Worm (Caenorhabditis elegans) whole organism, midembryonic: ENCODE measurements around the gene mltn-5.
A peak's percentile ranks its signal among the peaks of the same experiment; 100 is the strongest.

ENCODE experiments used
- T22C8.4 ChIP-seq: fragments of 200-800 bp; sonication (Bioruptor generic); IDR thresholded peaks from 2 replicates; pipeline ENCODE4 v1.3.6; 2022; ENCODE audit warnings: missing genetic modification characterization, missing compliant biosample characterization
- cog-1 ChIP-seq: sonication (generic microtip); optimal IDR thresholded peaks from 2 replicates; lab custom pipeline; 2016; ENCODE audit warnings: missing genetic modification characterization, missing compliant biosample characterization
- flt-1 ChIP-seq: fragments of 200-800 bp; sonication (Bioruptor generic); IDR thresholded peaks from 2 replicates; pipeline ENCODE4 v1.3.6; 2022; ENCODE audit warnings: missing genetic modification characterization, missing compliant biosample characterization
- klf-2 ChIP-seq: fragments of 200-800 bp; sonication (Bioruptor generic); conservative IDR thresholded peaks from 2 replicates; pipeline ENCODE4 v1.3.6; 2022; ENCODE audit warnings: missing genetic modification reagents, missing genetic modification characterization, missing compliant biosample characterization
- med-1 ChIP-seq: sonication (generic microtip); optimal IDR thresholded peaks from 2 replicates; lab custom pipeline; 2017; ENCODE audit warnings: missing genetic modification characterization, mild to moderate bottlenecking, missing compliant biosample characterization, antibody characterized with exemption, missing genetic modification reagents; ENCODE audit not compliant: insufficient read depth
- ref-1 ChIP-seq: fragments of 200-800 bp; sonication (Bioruptor generic); conservative IDR thresholded peaks from 2 replicates; pipeline ENCODE4 v1.3.6; 2022; ENCODE audit warnings: missing genetic modification reagents, missing genetic modification characterization, missing compliant biosample characterization
- tab-1 ChIP-seq: fragments of 200-800 bp; sonication (Bioruptor generic); IDR thresholded peaks from 2 replicates; pipeline ENCODE4 v1.3.6; 2022; ENCODE audit warnings: missing genetic modification characterization, missing compliant biosample characterization
- ztf-23 ChIP-seq: fragments of 200-800 bp; sonication (Bioruptor generic); IDR thresholded peaks from 2 replicates; pipeline ENCODE4 v1.3.6; 2022; ENCODE audit warnings: missing genetic modification reagents, missing genetic modification characterization, missing compliant biosample characterization
- ztf-29 ChIP-seq: fragments of 200-800 bp; sonication (Bioruptor generic); IDR thresholded peaks from 2 replicates; pipeline ENCODE4 v1.3.6; 2022; ENCODE audit warnings: missing genetic modification reagents, missing genetic modification characterization, missing compliant biosample characterization

The mltn-5 gene

ce11 chrII:13903482-13903881 lies 21.5 kb upstream of the mltn-5 start:
- TF ChIP-seq tab-1 (no peak), klf-2 (GFP tag; lab: Robert Waterston, UW) (no peak), flt-1 (no peak), ztf-29 (GFP tag; lab: Robert Waterston, UW) (no peak), ztf-23 (GFP tag; lab: Robert Waterston, UW) (no peak), med-1 (GFP tag; lab: Kevin White, UChicago) (no peak)

- peak; percentile 61; the same call in 1 of the 2 replicates for TF ChIP-seq tab-1
Measured at ce11 chrII:13905556-13905955, 19.5 kb upstream of the mltn-5 start.

DNA sequence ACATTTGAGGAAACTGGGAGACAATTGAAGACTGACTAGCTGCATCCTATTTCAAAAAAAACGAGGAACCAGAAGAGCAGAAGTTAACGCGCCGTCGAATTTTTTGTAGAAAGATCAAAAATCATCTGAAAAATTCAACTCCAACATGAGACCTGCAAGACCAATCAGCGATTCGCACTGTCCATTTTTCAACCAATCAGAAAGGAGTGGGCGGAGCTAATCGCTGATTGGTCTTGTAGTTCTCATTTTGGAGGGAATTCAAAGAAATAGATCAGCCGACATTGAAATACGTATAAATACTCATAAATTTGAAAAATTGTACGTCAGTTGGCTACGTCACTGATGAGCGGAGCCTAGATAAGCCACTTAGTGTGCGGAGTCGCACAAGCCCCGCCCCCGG lies 17.4 kb upstream of the mltn-5 start:
- no peak for TF ChIP-seq ref-1 (GFP tag; lab: Robert Waterston, UW)
- TF ChIP-seq ztf-23 (GFP tag; lab: Robert Waterston, UW): no peak
- no peak for TF ChIP-seq flt-1
- TF ChIP-seq ztf-29 (GFP tag; lab: Robert Waterston, UW): no peak
- TF ChIP-seq cog-1 (tag; lab: Kevin White, UChicago): no peak
- TF ChIP-seq med-1 (GFP tag; lab: Kevin White, UChicago): no peak
- TF ChIP-seq klf-2 (GFP tag; lab: Robert Waterston, UW): no peak
- no peak for TF ChIP-seq T22C8.4
- TF ChIP-seq tab-1: no peak

- TF ChIP-seq T22C8.4 (peak; percentile 80), med-1 (GFP tag; lab: Kevin White, UChicago) (no peak), flt-1 (0 out of 2 replicates have a peak, but pooled peaks have one; percentile 27), cog-1 (tag; lab: Kevin White, UChicago) (peak; percentile 37)
Measured at ce11 chrII:13908592-13908991, 16.4 kb upstream of the mltn-5 start, which contains the start of gene citk-1. Gene citk-1, plus strand, starts transcription at chrII:13908914.

DNA sequence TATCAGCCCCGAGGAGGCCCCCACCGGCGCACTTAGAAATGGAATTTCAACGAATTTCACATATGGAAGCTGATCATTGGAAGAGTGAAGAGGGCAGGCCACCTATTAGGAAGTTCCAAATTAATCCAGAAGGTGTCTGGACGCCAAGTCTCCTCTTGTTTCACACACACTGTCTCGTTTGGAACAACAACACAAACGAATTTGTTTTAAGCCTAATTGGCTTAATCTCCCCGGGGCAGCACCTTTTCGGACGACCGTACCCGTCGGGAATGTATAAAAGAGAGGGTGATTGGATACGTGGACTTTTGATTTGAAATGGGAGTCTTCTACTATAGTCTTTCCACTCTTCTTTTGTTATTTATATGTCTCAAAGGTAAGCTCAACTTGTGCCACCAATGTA lies 9.0 kb upstream of the mltn-5 start, which contains the start of gene mltn-3:
mltn-3 (plus strand) TSS at position 301 of the 400 bp plus-strand sequence.
- no peak for TF ChIP-seq ref-1 (GFP tag; lab: Robert Waterston, UW)
- no peak for TF ChIP-seq ztf-23 (GFP tag; lab: Robert Waterston, UW)
- no peak for TF ChIP-seq cog-1 (tag; lab: Kevin White, UChicago)
- TF ChIP-seq med-1 (GFP tag; lab: Kevin White, UChicago): no peak
- no peak for TF ChIP-seq ztf-29 (GFP tag; lab: Robert Waterston, UW)
- no peak for TF ChIP-seq klf-2 (GFP tag; lab: Robert Waterston, UW)
- no peak for TF ChIP-seq T22C8.4
- no peak for TF ChIP-seq tab-1
- no peak for TF ChIP-seq flt-1

DNA sequence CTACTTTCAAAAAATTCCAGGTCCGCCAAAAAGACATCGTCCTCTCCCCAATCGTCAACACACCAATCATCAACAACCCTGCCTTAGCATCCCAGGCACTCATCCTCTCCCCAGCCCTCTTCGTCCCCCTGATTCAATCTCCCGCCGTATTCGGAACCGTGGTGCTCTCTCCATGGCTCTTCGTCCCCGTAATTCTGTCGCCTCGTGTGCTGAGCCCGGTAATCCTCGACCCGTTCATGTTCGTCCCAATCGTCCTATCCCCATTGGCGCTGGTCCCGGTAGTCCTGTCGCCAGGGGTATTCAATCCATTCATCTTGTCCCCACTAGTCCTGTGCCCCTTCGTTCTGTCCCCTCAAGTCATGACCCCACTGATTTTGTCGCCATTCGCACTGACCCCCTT lies 5.9 kb upstream of the mltn-5 start:
- 0 out of 2 replicates have a peak, but pooled peaks have one; percentile 6 for TF ChIP-seq ztf-23 (GFP tag; lab: Robert Waterston, UW)
- TF ChIP-seq cog-1 (tag; lab: Kevin White, UChicago): no peak

DNA sequence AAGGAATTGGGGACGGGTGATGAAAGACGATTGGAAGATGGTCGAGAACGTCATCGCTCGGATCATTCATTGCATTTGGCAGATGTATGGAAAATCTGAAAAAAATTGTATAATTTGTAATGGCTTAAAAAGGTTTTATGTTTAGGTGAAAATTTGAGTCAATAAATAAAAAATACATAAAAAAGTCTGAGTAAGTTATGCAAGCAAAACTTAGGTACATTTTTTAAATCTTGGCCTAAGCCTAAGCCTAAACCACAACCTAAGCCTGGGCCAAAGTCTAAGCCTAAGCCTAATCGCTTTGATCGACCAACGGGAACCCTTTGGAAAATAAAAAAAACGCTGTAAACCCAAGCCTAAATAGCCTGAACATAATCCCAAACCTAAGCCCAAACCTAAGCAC lies 6.9 kb downstream of the mltn-5 start, which contains the start of gene hot-3:
hot-3 (minus strand) TSS at position 101 of the 400 bp plus-strand sequence.
- TF ChIP-seq ref-1 (GFP tag; lab: Robert Waterston, UW): no peak

- TF ChIP-seq ztf-29 (GFP tag; lab: Robert Waterston, UW) (no peak), T22C8.4 (no peak), cog-1 (tag; lab: Kevin White, UChicago) (no peak)
Measured at ce11 chrII:13933534-13933933, 8.5 kb downstream of the mltn-5 start.

DNA sequence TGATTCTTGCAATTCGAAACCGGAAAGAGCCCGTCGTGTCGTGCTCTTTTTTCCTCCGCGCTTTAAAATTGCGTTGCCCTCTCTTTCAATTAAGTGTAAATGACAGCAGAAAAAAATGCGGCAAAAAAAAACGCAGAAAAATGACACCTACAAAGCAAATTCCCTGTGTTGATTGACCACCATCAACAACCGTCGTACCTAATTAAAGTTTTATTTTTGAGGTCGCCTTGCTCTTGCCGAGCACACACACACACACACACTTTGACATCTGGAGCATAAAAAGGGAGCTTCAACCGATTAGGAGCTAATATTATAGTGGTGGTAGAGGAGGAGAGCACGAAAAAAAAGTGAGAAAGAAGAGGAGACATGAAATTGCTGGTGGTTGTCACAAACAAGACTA lies 10.9 kb downstream of the mltn-5 start:
- TF ChIP-seq ztf-23 (GFP tag; lab: Robert Waterston, UW) (no peak), flt-1 (no peak), T22C8.4 (no peak), tab-1 (no peak), klf-2 (GFP tag; lab: Robert Waterston, UW) (no peak), cog-1 (tag; lab: Kevin White, UChicago) (no peak), med-1 (GFP tag; lab: Kevin White, UChicago) (no peak), ztf-29 (GFP tag; lab: Robert Waterston, UW) (no peak), ref-1 (GFP tag; lab: Robert Waterston, UW) (no peak)

DNA sequence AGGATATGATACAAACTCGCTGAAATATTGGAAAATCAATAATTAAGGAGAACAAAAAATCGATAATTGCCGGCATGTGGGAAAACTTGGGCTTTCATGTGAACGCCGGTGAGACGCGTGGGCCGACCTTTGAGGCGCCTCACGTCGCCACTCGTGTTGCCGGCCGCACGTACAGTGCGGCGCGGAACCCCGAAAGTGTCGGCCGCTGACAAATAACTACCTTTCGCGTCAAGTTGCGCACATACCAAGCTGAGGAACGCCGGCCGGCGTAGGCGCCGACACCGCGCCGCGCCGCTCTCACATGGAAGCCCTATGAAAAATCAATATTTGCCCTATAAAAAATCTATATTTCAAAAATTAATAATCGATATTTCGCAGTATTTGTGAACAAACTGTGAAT lies 13.3 kb downstream of the mltn-5 start:
- TF ChIP-seq med-1 (GFP tag; lab: Kevin White, UChicago) (no peak), T22C8.4 (0 out of 2 replicates have a peak, but pooled peaks have one; percentile 31), cog-1 (tag; lab: Kevin White, UChicago) (no peak), flt-1 (no peak), ref-1 (GFP tag; lab: Robert Waterston, UW) (no peak), tab-1 (no peak), klf-2 (GFP tag; lab: Robert Waterston, UW) (no peak), ztf-23 (GFP tag; lab: Robert Waterston, UW) (no peak)

DNA sequence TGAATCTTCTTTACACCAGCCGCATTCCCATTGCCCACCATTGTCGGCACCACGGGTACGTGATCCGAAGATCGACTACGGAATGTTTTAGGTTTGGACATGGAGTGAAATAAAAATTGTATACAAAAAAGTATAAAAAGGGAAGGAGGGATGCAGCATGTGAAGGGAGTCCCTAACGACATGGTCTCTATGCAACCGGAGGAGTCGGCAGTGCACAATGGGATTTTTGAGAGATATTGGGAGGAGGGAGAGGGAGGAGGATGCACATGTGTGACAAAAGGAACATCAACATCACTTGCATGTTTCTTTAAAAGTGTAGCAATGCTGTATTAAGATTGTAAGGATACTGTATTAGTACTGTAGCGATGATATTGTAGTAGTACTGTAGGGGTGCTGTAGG lies 14.5 kb downstream of the mltn-5 start, which contains the start of gene W07G1.1:
W07G1.1 (minus strand) TSS at position 101 of the 400 bp plus-strand sequence.
- TF ChIP-seq cog-1 (tag; lab: Kevin White, UChicago): no peak
- TF ChIP-seq ztf-29 (GFP tag; lab: Robert Waterston, UW): no peak
- no peak for TF ChIP-seq klf-2 (GFP tag; lab: Robert Waterston, UW)
- no peak for TF ChIP-seq flt-1
- no peak for TF ChIP-seq tab-1
- TF ChIP-seq med-1 (GFP tag; lab: Kevin White, UChicago): no peak
- TF ChIP-seq T22C8.4: no peak
- TF ChIP-seq ref-1 (GFP tag; lab: Robert Waterston, UW): no peak
- TF ChIP-seq ztf-23 (GFP tag; lab: Robert Waterston, UW): no peak
